Fruit fly (Drosophila melanogaster): ENCODE measurements around the gene mex1.

mex1 gene

dm6 chr3L:15533402-15534129, 14.2 kb upstream of the mex1 start (continued):
- TF ChIP-seq lov (optimal IDR thresholded peaks at IDR 0.05): no peak
- no peak for TF ChIP-seq lov (GFP tag; IDR thresholded peaks at IDR 0.05)
- no peak for TF ChIP-seq Opbp (GFP tag; IDR thresholded peaks at IDR 0.05; ENCODE audit: partially characterized antibody)
- TF ChIP-seq mirr (GFP tag; optimal IDR thresholded peaks at IDR 0.05): no peak
- TF ChIP-seq fu2 (GFP tag; optimal IDR thresholded peaks at IDR 0.05): no peak
- no peak for TF ChIP-seq Sry-β (GFP tag; optimal IDR thresholded peaks at IDR 0.05)
- TF ChIP-seq CG1233 (GFP tag; optimal IDR thresholded peaks at IDR 0.05): no peak
- TF ChIP-seq CG1024 (GFP tag; IDR thresholded peaks at IDR 0.05): peak; percentile 49; the same call in 1 of the 2 replicates
- TF ChIP-seq CG1792 (GFP tag; optimal IDR thresholded peaks at IDR 0.05): peak; percentile 29
- TF ChIP-seq BEAF-32 (GFP tag; optimal IDR thresholded peaks at IDR 0.05): no peak
- TF ChIP-seq CG17829 (tag; optimal IDR thresholded peaks at IDR 0.05): peak; percentile 42
- no peak for TF ChIP-seq CG12104 (GFP tag; optimal IDR thresholded peaks at IDR 0.05)
- TF ChIP-seq CG11560 (tag; IDR thresholded peaks at IDR 0.05): no peak
- no peak for TF ChIP-seq Mes4 (GFP tag; optimal IDR thresholded peaks at IDR 0.05)
- TF ChIP-seq grau (tag; optimal IDR thresholded peaks at IDR 0.05): peak; percentile 36
- TF ChIP-seq CG3726 (GFP tag; IDR thresholded peaks at IDR 0.05): 0 out of 3 replicates have a peak, but pooled peaks have one; percentile 58
- peak; percentile 23 for TF ChIP-seq Six4 (GFP tag; optimal IDR thresholded peaks at IDR 0.05)
- TF ChIP-seq Bgb (GFP tag; IDR thresholded peaks at IDR 0.05; ENCODE audit: partially characterized antibody): no peak
- peak; percentile 10 for TF ChIP-seq CG8089 (GFP tag; optimal IDR thresholded peaks at IDR 0.05)
- TF ChIP-seq HLH4C (GFP tag; IDR thresholded peaks at IDR 0.05; ENCODE audit: partially characterized antibody): no peak
- TF ChIP-seq CG11695 (GFP tag; IDR thresholded peaks at IDR 0.05): no peak
- no peak for TF ChIP-seq tx (GFP tag; optimal IDR thresholded peaks at IDR 0.05)
- peak; percentile 23 for TF ChIP-seq Fer1 (GFP tag; optimal IDR thresholded peaks at IDR 0.05)
- TF ChIP-seq CG13296 (GFP tag; optimal IDR thresholded peaks at IDR 0.05): no peak
- TF ChIP-seq hb (GFP tag; IDR thresholded peaks at IDR 0.05; ENCODE audit: partially characterized antibody): no peak
- TF ChIP-seq cato (GFP tag; optimal IDR thresholded peaks at IDR 0.05; ENCODE audit: borderline replicate concordance): no peak
- no peak for TF ChIP-seq p53 (GFP tag; optimal IDR thresholded peaks at IDR 0.05)
- peak; percentile 40; the same call in 1 of the 2 replicates for TF ChIP-seq sens-2 (GFP tag; IDR thresholded peaks at IDR 0.05)
- no peak for TF ChIP-seq Oaz (GFP tag; IDR thresholded peaks at IDR 0.05)
- TF ChIP-seq Hand (GFP tag; optimal IDR thresholded peaks at IDR 0.05): no peak
- TF ChIP-seq Nf-YC (tag; optimal IDR thresholded peaks at IDR 0.05): no peak
- peak; percentile 5 for TF ChIP-seq cwo (GFP tag; optimal IDR thresholded peaks at IDR 0.05)
- TF ChIP-seq lab (GFP tag; optimal IDR thresholded peaks at IDR 0.05): peak; percentile 61
- no peak for TF ChIP-seq D (optimal IDR thresholded peaks at IDR 0.05)
- TF ChIP-seq D (GFP tag; optimal IDR thresholded peaks at IDR 0.05): no peak
- TF ChIP-seq run (tag; optimal IDR thresholded peaks at IDR 0.05): no peak
- peak; percentile 11 for TF ChIP-seq CG3407 (GFP tag; optimal IDR thresholded peaks at IDR 0.05)
- TF ChIP-seq Bteb2 (GFP tag; optimal IDR thresholded peaks at IDR 0.05): no peak
- TF ChIP-seq Bdp1 (GFP tag; optimal IDR thresholded peaks at IDR 0.05): no peak
- peak; percentile 5 for TF ChIP-seq HmgZ (tag; optimal IDR thresholded peaks at IDR 0.05)
- TF ChIP-seq knrl (GFP tag; IDR thresholded peaks at IDR 0.05; ENCODE audit: partially characterized antibody): no peak
- no peak for TF ChIP-seq crc (GFP tag; optimal IDR thresholded peaks at IDR 0.05)
- TF ChIP-seq CG1602 (GFP tag; optimal IDR thresholded peaks at IDR 0.05): no peak
- TF ChIP-seq CG8944 (GFP tag; optimal IDR thresholded peaks at IDR 0.05): peak; percentile 40
- TF ChIP-seq CG2889 (GFP tag; IDR thresholded peaks at IDR 0.05): no peak
- TF ChIP-seq Hmx (GFP tag; optimal IDR thresholded peaks at IDR 0.05): no peak
- no peak for TF ChIP-seq Atf3 (GFP tag; optimal IDR thresholded peaks at IDR 0.05)
- peak; percentile 37 for TF ChIP-seq btn (GFP tag; optimal IDR thresholded peaks at IDR 0.05)
- TF ChIP-seq Tbp (GFP tag; optimal IDR thresholded peaks at IDR 0.05): no peak
- TF ChIP-seq sqz (GFP tag; optimal IDR thresholded peaks at IDR 0.05): no peak
- TF ChIP-seq CG3065 (GFP tag; optimal IDR thresholded peaks at IDR 0.05): no peak

Measured in whole organism, embryonic.